Fruit fly (Drosophila melanogaster) whole organism, embryonic: ENCODE measurements around the gene CG32295.

Source experiments
- Adf1 ChIP-seq: fragments of 200-800 bp; sonication (Bioruptor generic); IDR thresholded peaks from 2 replicates; pipeline ENCODE4 v1.3.6; 2022; ENCODE audit warnings: missing biosample characterization, missing genetic modification characterization
- CG10366 ChIP-seq: fragments of 200-800 bp; sonication (Bioruptor generic); IDR thresholded peaks from 2 replicates; pipeline ENCODE4 v1.3.6; 2022; ENCODE audit warnings: missing biosample characterization, missing genetic modification characterization
- CG10431 ChIP-seq: fragments of 200-800 bp; sonication (Bioruptor generic); optimal IDR thresholded peaks from 3 replicates; lab custom pipeline; 2018; ENCODE audit warnings: missing biosample characterization, mild to moderate bottlenecking, missing genetic modification characterization
- CG12155 ChIP-seq: fragments of 200-800 bp; sonication (Bioruptor generic); optimal IDR thresholded peaks from 3 replicates; lab custom pipeline; 2016; ENCODE audit warnings: missing biosample characterization, missing genetic modification characterization
- CG12219 ChIP-seq: fragments of 200-800 bp; sonication (Bioruptor generic); optimal IDR thresholded peaks from 3 replicates; lab custom pipeline; 2018; ENCODE audit warnings: missing biosample characterization, mild to moderate bottlenecking, missing genetic modification characterization
- CG13287 ChIP-seq: fragments of 200-800 bp; sonication (Bioruptor generic); IDR thresholded peaks from 2 replicates; pipeline ENCODE4 v1.3.6; 2022; ENCODE audit warnings: missing biosample characterization, missing genetic modification characterization; ENCODE audit not compliant: partially characterized antibody
- CG15073 ChIP-seq: fragments of 200-800 bp; sonication (Bioruptor generic); optimal IDR thresholded peaks from 2 replicates; lab custom pipeline; 2016; ENCODE audit warnings: missing biosample characterization, missing genetic modification characterization
- CG15269 ChIP-seq: fragments of 200-800 bp; sonication (Bioruptor generic); optimal IDR thresholded peaks from 2 replicates; lab custom pipeline; 2018; ENCODE audit warnings: missing biosample characterization, mild to moderate bottlenecking, missing genetic modification characterization, moderate library complexity
- CG1529 ChIP-seq: fragments of 200-800 bp; sonication (Bioruptor generic); optimal IDR thresholded peaks from 3 replicates; lab custom pipeline; 2018; ENCODE audit warnings: missing biosample characterization, missing genetic modification characterization
- CG15514 ChIP-seq: fragments of 200-800 bp; sonication (Bioruptor generic); optimal IDR thresholded peaks from 3 replicates; lab custom pipeline; 2017; ENCODE audit warnings: missing biosample characterization, missing genetic modification characterization, mild to moderate bottlenecking, moderate library complexity, missing genetic modification reagents
- CG17612 ChIP-seq: fragments of 200-800 bp; sonication (Bioruptor generic); IDR thresholded peaks from 2 replicates; pipeline ENCODE4 v1.3.6; 2022; ENCODE audit warnings: missing biosample characterization, missing genetic modification characterization
- CG17829 ChIP-seq: fragments of 200-800 bp; optimal IDR thresholded peaks from 2 replicates; lab custom pipeline; 2019; ENCODE audit warnings: missing biosample characterization, mild to moderate bottlenecking, missing genetic modification characterization, moderate library complexity
- CG18262 ChIP-seq: fragments of 200-800 bp; optimal IDR thresholded peaks from 3 replicates; lab custom pipeline; 2019; ENCODE audit warnings: missing biosample characterization, mild to moderate bottlenecking, missing genetic modification characterization, moderate library complexity
- CG18619 ChIP-seq: fragments of 200-800 bp; sonication (Bioruptor generic); optimal IDR thresholded peaks from 3 replicates; lab custom pipeline; 2017; ENCODE audit warnings: missing biosample characterization, mild to moderate bottlenecking, missing genetic modification characterization
- CG2889 ChIP-seq: fragments of 200-800 bp; sonication (Bioruptor generic); IDR thresholded peaks from 3 replicates; pipeline ENCODE4 v1.3.6; 2022; ENCODE audit warnings: missing biosample characterization, missing genetic modification characterization
- CG30431 ChIP-seq: fragments of 200-800 bp; sonication (Bioruptor generic); optimal IDR thresholded peaks from 2 replicates; lab custom pipeline; 2017; ENCODE audit warnings: missing biosample characterization, missing genetic modification characterization
- CG33213 ChIP-seq: fragments of 200-800 bp; sonication (Bioruptor generic); optimal IDR thresholded peaks from 3 replicates; lab custom pipeline; 2016; ENCODE audit warnings: missing biosample characterization, missing genetic modification characterization
- CG6272 ChIP-seq: fragments of 200-800 bp; sonication (Bioruptor generic); IDR thresholded peaks from 2 replicates; pipeline ENCODE4 v1.3.6; 2022; ENCODE audit warnings: missing biosample characterization, missing genetic modification characterization
- CG6813 ChIP-seq: fragments of 200-800 bp; sonication (Bioruptor generic); optimal IDR thresholded peaks from 2 replicates; lab custom pipeline; 2017; ENCODE audit warnings: missing biosample characterization, missing genetic modification characterization, mild to moderate bottlenecking, moderate library complexity, missing genetic modification reagents
- CG9215 ChIP-seq: fragments of 200-800 bp; sonication (Bioruptor generic); IDR thresholded peaks from 2 replicates; pipeline ENCODE4 v1.3.6; 2022; ENCODE audit warnings: missing biosample characterization, missing genetic modification characterization
- CG9797 ChIP-seq: fragments of 200-800 bp; sonication (Bioruptor generic); optimal IDR thresholded peaks from 3 replicates; lab custom pipeline; 2018; ENCODE audit warnings: missing biosample characterization, mild to moderate bottlenecking, missing genetic modification characterization
- Camta ChIP-seq: fragments of 200-800 bp; sonication (Bioruptor generic); optimal IDR thresholded peaks from 2 replicates; lab custom pipeline; 2016; ENCODE audit warnings: missing biosample characterization, missing genetic modification characterization
- Drgx ChIP-seq: fragments of 200-800 bp; sonication (Bioruptor generic); IDR thresholded peaks from 2 replicates; pipeline ENCODE4 v1.3.6; 2022; ENCODE audit warnings: missing biosample characterization, missing genetic modification characterization
- E2f2 ChIP-seq: fragments of 200-800 bp; sonication (Bioruptor generic); IDR thresholded peaks from 2 replicates; pipeline ENCODE4 v1.3.6; 2022; ENCODE audit warnings: missing biosample characterization, missing genetic modification characterization
- HHEX ChIP-seq: fragments of 200-800 bp; sonication (Bioruptor generic); optimal IDR thresholded peaks from 3 replicates; lab custom pipeline; 2017; ENCODE audit warnings: missing biosample characterization, mild to moderate bottlenecking, missing genetic modification characterization, missing genetic modification reagents
- HLH4C ChIP-seq: fragments of 200-800 bp; sonication (Bioruptor generic); IDR thresholded peaks from 3 replicates; pipeline ENCODE4 v1.3.6; 2022; ENCODE audit warnings: missing biosample characterization, missing genetic modification characterization; ENCODE audit not compliant: partially characterized antibody
- Hr3 ChIP-seq: fragments of 200-800 bp; sonication (Bioruptor generic); optimal IDR thresholded peaks from 3 replicates; lab custom pipeline; 2016; ENCODE audit warnings: missing biosample characterization, missing genetic modification characterization
- Max ChIP-seq: fragments of 200-800 bp; sonication (Bioruptor generic); optimal IDR thresholded peaks from 2 replicates; lab custom pipeline; 2016; ENCODE audit warnings: missing biosample characterization, mild to moderate bottlenecking, missing genetic modification characterization
- Opbp ChIP-seq: fragments of 200-800 bp; sonication (Bioruptor generic); IDR thresholded peaks from 3 replicates; pipeline ENCODE4 v1.3.6; 2022; ENCODE audit warnings: missing biosample characterization, missing genetic modification characterization; ENCODE audit not compliant: partially characterized antibody
- Xbp1 ChIP-seq: fragments of 200-800 bp; sonication (Bioruptor generic); optimal IDR thresholded peaks from 3 replicates; lab custom pipeline; 2016; ENCODE audit warnings: missing biosample characterization, mild to moderate bottlenecking, missing genetic modification characterization
- abd-A ChIP-seq: fragments of 200-800 bp; sonication (Bioruptor generic); optimal IDR thresholded peaks from 3 replicates; lab custom pipeline; 2019; ENCODE audit warnings: missing biosample characterization, mild to moderate bottlenecking, missing genetic modification characterization, moderate library complexity
- cad ChIP-seq: fragments of >200 bp; optimal IDR thresholded peaks from 2 replicates; lab custom pipeline; 2017; ENCODE audit warnings: missing biosample characterization, missing genetic modification characterization
- grau ChIP-seq: fragments of 200-800 bp; optimal IDR thresholded peaks from 3 replicates; lab custom pipeline; 2019; ENCODE audit warnings: missing biosample characterization, mild to moderate bottlenecking, missing genetic modification characterization, moderate library complexity
- hb ChIP-seq: fragments of 200-800 bp; sonication (Bioruptor generic); IDR thresholded peaks from 3 replicates; pipeline ENCODE4 v1.3.6; 2022; ENCODE audit warnings: missing biosample characterization, missing genetic modification characterization; ENCODE audit not compliant: partially characterized antibody
- hbn ChIP-seq: fragments of 200-800 bp; sonication (Bioruptor generic); IDR thresholded peaks from 2 replicates; pipeline ENCODE4 v1.3.6; 2022; ENCODE audit warnings: missing biosample characterization, missing genetic modification characterization; ENCODE audit not compliant: partially characterized antibody
- lilli ChIP-seq: fragments of 200-800 bp; sonication (Bioruptor generic); optimal IDR thresholded peaks from 3 replicates; lab custom pipeline; 2016; ENCODE audit warnings: missing biosample characterization, missing genetic modification characterization
- lov ChIP-seq, 2 experiments: fragments of 200-800 bp in 1 of 2; fragments of >200 bp in 1 of 2; sonication (Bioruptor generic) in 1 of 2; IDR thresholded peaks in 1 of 2; optimal IDR thresholded peaks in 1 of 2; 2 replicates in 1 of 2; 3 replicates in 1 of 2; pipeline versions ENCODE4 v1.3.6 to Lab custom; 2017 to 2022; ENCODE audit warnings: missing biosample characterization in 1 of 2, missing genetic modification characterization in 1 of 2
- luna ChIP-seq: fragments of 200-800 bp; sonication (Bioruptor generic); optimal IDR thresholded peaks from 2 replicates; lab custom pipeline; 2016; ENCODE audit warnings: missing biosample characterization, missing genetic modification characterization
- nau ChIP-seq: fragments of 200-800 bp; sonication (Bioruptor generic); optimal IDR thresholded peaks from 3 replicates; lab custom pipeline; 2017; ENCODE audit warnings: missing biosample characterization, mild to moderate bottlenecking, missing genetic modification characterization, missing genetic modification reagents
- pho ChIP-seq: fragments of 200-800 bp; sonication (Bioruptor generic); optimal IDR thresholded peaks from 2 replicates; lab custom pipeline; 2016; ENCODE audit warnings: missing biosample characterization, missing genetic modification characterization
- salm ChIP-seq: fragments of 200-800 bp; sonication (Bioruptor generic); optimal IDR thresholded peaks from 2 replicates; lab custom pipeline; 2018; ENCODE audit warnings: missing biosample characterization, mild to moderate bottlenecking, missing genetic modification characterization
- sqz ChIP-seq: fragments of 200-800 bp; sonication (Bioruptor generic); optimal IDR thresholded peaks from 3 replicates; lab custom pipeline; 2018; ENCODE audit warnings: missing biosample characterization, mild to moderate bottlenecking, missing genetic modification characterization
- tio ChIP-seq: fragments of 200-800 bp; sonication (Bioruptor generic); optimal IDR thresholded peaks from 2 replicates; lab custom pipeline; 2017; ENCODE audit warnings: missing biosample characterization, missing genetic modification characterization, inconsistent platforms
- tll ChIP-seq, 2 experiments: fragments of 200-800 bp in 1 of 2; fragments of >200 bp in 1 of 2; sonication (Bioruptor generic) in 1 of 2; optimal IDR thresholded peaks; 2 replicates each; lab custom pipeline; 2017 to 2019; ENCODE audit warnings: missing biosample characterization in 2 of 2, missing genetic modification characterization in 2 of 2, mild to moderate bottlenecking in 1 of 2, moderate library complexity in 1 of 2
- yki ChIP-seq: fragments of >200 bp; optimal IDR thresholded peaks from 3 replicates; lab custom pipeline; 2018
- z ChIP-seq: fragments of 200-800 bp; sonication (Bioruptor generic); IDR thresholded peaks from 3 replicates; pipeline ENCODE4 v1.3.6; 2022; ENCODE audit warnings: missing biosample characterization, missing genetic modification characterization
- zen ChIP-seq: fragments of 200-800 bp; sonication (Bioruptor generic); optimal IDR thresholded peaks from 3 replicates; lab custom pipeline; 2018; ENCODE audit warnings: missing biosample characterization, mild to moderate bottlenecking, missing genetic modification characterization, moderate library complexity
- zen2 ChIP-seq: fragments of 200-800 bp; sonication (Bioruptor generic); IDR thresholded peaks from 3 replicates; pipeline ENCODE4 v1.3.6; 2022; ENCODE audit warnings: missing biosample characterization, missing genetic modification characterization; ENCODE audit not compliant: partially characterized antibody
- zfh1 ChIP-seq: fragments of 200-800 bp; sonication (Bioruptor generic); IDR thresholded peaks from 3 replicates; pipeline ENCODE4 v1.3.6; 2022; ENCODE audit warnings: missing biosample characterization, missing genetic modification characterization

CG32295 gene

dm6 chr3L:2536969-2537600, 10.3 kb upstream of the CG32295 start (continued):
- TF ChIP-seq Drgx: no peak
- TF ChIP-seq luna (GFP tag; lab: Kevin White, UChicago): no peak
- TF ChIP-seq CG17829 (tag; lab: Kevin White, UChicago): no peak
- TF ChIP-seq CG9797 (GFP tag; lab: Kevin White, UChicago): peak; percentile 48
- TF ChIP-seq CG9215 (GFP tag; lab: Robert Waterston, UW): no peak
- TF ChIP-seq grau: peak; percentile 41
- TF ChIP-seq hb (GFP tag; lab: Robert Waterston, UW): no peak
- TF ChIP-seq CG12155 (GFP tag; lab: Kevin White, UChicago): no peak
- peak; percentile 62 for TF ChIP-seq CG10431 (GFP tag; lab: Kevin White, UChicago)
- TF ChIP-seq CG13287 (GFP tag; lab: Robert Waterston, UW): no peak
- TF ChIP-seq abd-A (tag; lab: Kevin White, UChicago): no peak
- peak; percentile 64 for TF ChIP-seq CG12219 (GFP tag; lab: Kevin White, UChicago)
- TF ChIP-seq CG15073 (GFP tag; lab: Kevin White, UChicago): no peak
- TF ChIP-seq CG15269 (tag; lab: Kevin White, UChicago): peak; percentile 61
- peak; percentile 8 for TF ChIP-seq lilli
- TF ChIP-seq zen2 (GFP tag; lab: Robert Waterston, UW): no peak
- peak; percentile 20 for TF ChIP-seq pho (GFP tag; lab: Kevin White, UChicago)
- TF ChIP-seq CG18619 (GFP tag; lab: Kevin White, UChicago): peak; percentile 75
- peak; percentile 79 for TF ChIP-seq CG15514
- no peak for TF ChIP-seq lov (optimal IDR thresholded peaks at IDR 0.05; lab: Kevin White, UChicago)
- peak; percentile 71; the same call in 1 of the 3 replicates for TF ChIP-seq lov (GFP tag; IDR thresholded peaks at IDR 0.05; lab: Robert Waterston, UW)
- TF ChIP-seq CG6272 (GFP tag; lab: Robert Waterston, UW): no peak
- TF ChIP-seq HHEX (GFP tag; lab: Kevin White, UChicago): peak; percentile 79
- TF ChIP-seq Adf1 (GFP tag; lab: Robert Waterston, UW): peak; percentile 15; the same call in 1 of the 2 replicates
- TF ChIP-seq CG30431: peak; percentile 1
- no peak for TF ChIP-seq E2f2
- TF ChIP-seq CG33213 (GFP tag; lab: Kevin White, UChicago): peak; percentile 81
- no peak for TF ChIP-seq CG2889
- no peak for TF ChIP-seq CG17612 (GFP tag; lab: Robert Waterston, UW)
- peak; percentile 56 for TF ChIP-seq Camta (GFP tag; lab: Kevin White, UChicago)
- TF ChIP-seq CG1529 (GFP tag; lab: Kevin White, UChicago): peak; percentile 61
- TF ChIP-seq sqz (GFP tag; lab: Kevin White, UChicago): peak; percentile 77
- no peak for TF ChIP-seq Hr3 (GFP tag; lab: Kevin White, UChicago)
- TF ChIP-seq HLH4C (GFP tag; lab: Robert Waterston, UW): no peak
- peak; percentile 44; the same call in 1 of the 2 replicates for TF ChIP-seq CG10366
- peak; percentile 41 for TF ChIP-seq tio (GFP tag; lab: Kevin White, UChicago)
- TF ChIP-seq tll (GFP tag; optimal IDR thresholded peaks at IDR 0.05; lab: Kevin White, UChicago): no peak
- TF ChIP-seq hbn: no peak
- TF ChIP-seq zfh1: peak; percentile 56; the same call in 2 of the 3 replicates
- TF ChIP-seq cad (GFP tag; lab: Kevin White, UChicago): no peak
- no peak for TF ChIP-seq Opbp (GFP tag; lab: Robert Waterston, UW)
- no peak for TF ChIP-seq yki (lab: Kevin White, UChicago)
- TF ChIP-seq nau: peak; percentile 90
- TF ChIP-seq CG6813 (GFP tag; lab: Kevin White, UChicago): peak; percentile 94
- TF ChIP-seq Xbp1 (GFP tag; lab: Kevin White, UChicago): no peak
- no peak for TF ChIP-seq zen (tag; lab: Kevin White, UChicago)
- TF ChIP-seq z (GFP tag; lab: Robert Waterston, UW): 0 out of 3 replicates have a peak, but pooled peaks have one; percentile 36
- peak; percentile 30 for TF ChIP-seq salm (tag; lab: Kevin White, UChicago)
- peak; percentile 27 for TF ChIP-seq Max (GFP tag; lab: Kevin White, UChicago)
- TF ChIP-seq CG18262 (tag; lab: Kevin White, UChicago): peak; percentile 58
